Fruit fly (Drosophila melanogaster) S2 (cell line): ENCODE results near the gene CG31835.
"Not testable (repeated sequence)": the region's sequence is repeated elsewhere in the genome, so short reads cannot be mapped to it uniquely, and the experiment has no call there.

Source experiments
- CG8478 ChIP-seq: fragments of >200 bp; optimal IDR thresholded peaks from 2 replicates; lab custom pipeline; 2018
- CTCF ChIP-seq, 2 experiments: fragments of >200 bp; optimal IDR thresholded peaks; 2 replicates each; lab custom pipeline; 2018

CG31835 gene

dm6 chr2L:14739614-14740013 lies 4.0 kb downstream of the CG31835 start, which contains the start of gene CG42585:
Gene CG42585 (plus strand): TSS chr2L:14739914.
- not testable (repeated sequence) for TF ChIP-seq CG8478 (lab: Kevin White, UChicago); CTCF (optimal IDR thresholded peaks at IDR 0.05; lab: Kevin White, UChicago)

dm6 chr2L:14741740-14742139 lies 6.1 kb downstream of the CG31835 start, which contains the start of gene CG42586:
Gene CG42586 (minus strand): TSS chr2L:14741840.
- not testable (repeated sequence) for TF ChIP-seq CG8478 (lab: Kevin White, UChicago); CTCF (optimal IDR thresholded peaks at IDR 0.05; lab: Kevin White, UChicago)

dm6 chr2L:14742893-14743292 lies 7.2 kb downstream of the CG31835 start, which contains the start of gene CG34166:
Gene CG34166 (plus strand): TSS chr2L:14743193.
- TF ChIP-seq CG8478 (lab: Kevin White, UChicago); CTCF (optimal IDR thresholded peaks at IDR 0.05; lab: Kevin White, UChicago): not testable (repeated sequence)

dm6 chr2L:14743337-14743736 lies 7.7 kb downstream of the CG31835 start:
- TF ChIP-seq CG8478 (lab: Kevin White, UChicago) (no peak), CTCF (optimal IDR thresholded peaks at IDR 0.05; lab: Kevin White, UChicago) (no peak)

dm6 chr2L:14744121-14744520 lies 8.5 kb downstream of the CG31835 start, which contains the start of gene CG42681:
Gene CG42681 (plus strand): TSS chr2L:14744421.
- no peak for TF ChIP-seq CG8478 (lab: Kevin White, UChicago)
- TF ChIP-seq CTCF (optimal IDR thresholded peaks at IDR 0.05; lab: Kevin White, UChicago): no peak

dm6 chr2L:14745068-14745467 lies 9.4 kb downstream of the CG31835 start, which contains the start of gene CG42587:
Gene CG42587 (minus strand): TSS chr2L:14745210.
- no peak for TF ChIP-seq CG8478 (lab: Kevin White, UChicago)

- TF ChIP-seq CTCF (optimal IDR thresholded peaks at IDR 0.05; lab: Kevin White, UChicago): no peak
- TF ChIP-seq CG8478 (lab: Kevin White, UChicago): no peak
These were observed 10.4 kb downstream of the CG31835 start for dm6 chr2L:14746068-14746467.

dm6 chr2L:14760467-14760866 lies 24.8 kb downstream of the CG31835 start, which contains the start of gene CG4691:
Gene CG4691 (plus strand): TSS chr2L:14760767.
- no peak for TF ChIP-seq CTCF (optimal IDR thresholded peaks at IDR 0.05; lab: Kevin White, UChicago)
- no peak for TF ChIP-seq CG8478 (lab: Kevin White, UChicago)

- TF ChIP-seq CTCF (optimal IDR thresholded peaks at IDR 0.05; lab: Kevin White, UChicago) (no peak), CG8478 (lab: Kevin White, UChicago) (no peak)
These were observed 26.8 kb downstream of the CG31835 start, which contains the start of gene CSN1a for dm6 chr2L:14762465-14762864. Gene CSN1a (plus strand): TSS chr2L:14762765.

dm6 chr2L:14765608-14766007 lies 30.0 kb downstream of the CG31835 start, which contains the start of gene CG4701:
Gene CG4701 (plus strand): TSS chr2L:14765908.
- TF ChIP-seq CG8478 (lab: Kevin White, UChicago) (no peak), CTCF (optimal IDR thresholded peaks at IDR 0.05; lab: Kevin White, UChicago) (no peak)

- TF ChIP-seq CTCF (optimal IDR thresholded peaks at IDR 0.05; lab: Kevin White, UChicago): no peak
- no peak for TF ChIP-seq CG8478 (lab: Kevin White, UChicago)
These were observed 39.1 kb downstream of the CG31835 start, which contains the start of gene CG4650 for dm6 chr2L:14774713-14775112. Gene CG4650 (minus strand): TSS chr2L:14774981.

dm6 chr2L:14784498-14784897 lies 48.9 kb downstream of the CG31835 start, which contains the start of gene CG18636:
Gene CG18636 (minus strand): TSS chr2L:14784598.
- TF ChIP-seq CTCF (optimal IDR thresholded peaks at IDR 0.05; lab: Kevin White, UChicago) (no peak), CG8478 (lab: Kevin White, UChicago) (no peak)
